Worm (Caenorhabditis elegans) whole organism, early embryonic: ENCODE results near the gene gpa-3.

Source experiments
- ama-1 ChIP-seq: fragments of 150-350 bp; optimal IDR thresholded peaks from 2 replicates; lab custom pipeline; 2014
- ceh-36 ChIP-seq: sonication (generic microtip); optimal IDR thresholded peaks from 2 replicates; lab custom pipeline; 2016; ENCODE audit warnings: missing genetic modification characterization, inconsistent platforms, missing compliant biosample characterization
- hmg-4 ChIP-seq: fragments of 200-800 bp; sonication (Bioruptor generic); optimal IDR thresholded peaks from 2 replicates; lab custom pipeline; 2018; ENCODE audit warnings: mild to moderate bottlenecking, missing genetic modification characterization, missing compliant biosample characterization

- TF ChIP-seq ama-1 (lab: Kevin White, UChicago) (no peak), ceh-36 (tag; lab: Kevin White, UChicago) (no peak), hmg-4 (GFP tag; lab: Kevin White, UChicago) (no peak)
These were observed 13.9 kb upstream of the gpa-3 start, which contains the start of gene E02C12.8 for ce11 chrV:9373473-9373872.
